Fruit fly (Drosophila melanogaster): Measurements from ENCODE around the gene Atg3.
A peak's percentile ranks its signal among the peaks of the same experiment; 100 is the strongest.

The Atg3 gene

DNA sequence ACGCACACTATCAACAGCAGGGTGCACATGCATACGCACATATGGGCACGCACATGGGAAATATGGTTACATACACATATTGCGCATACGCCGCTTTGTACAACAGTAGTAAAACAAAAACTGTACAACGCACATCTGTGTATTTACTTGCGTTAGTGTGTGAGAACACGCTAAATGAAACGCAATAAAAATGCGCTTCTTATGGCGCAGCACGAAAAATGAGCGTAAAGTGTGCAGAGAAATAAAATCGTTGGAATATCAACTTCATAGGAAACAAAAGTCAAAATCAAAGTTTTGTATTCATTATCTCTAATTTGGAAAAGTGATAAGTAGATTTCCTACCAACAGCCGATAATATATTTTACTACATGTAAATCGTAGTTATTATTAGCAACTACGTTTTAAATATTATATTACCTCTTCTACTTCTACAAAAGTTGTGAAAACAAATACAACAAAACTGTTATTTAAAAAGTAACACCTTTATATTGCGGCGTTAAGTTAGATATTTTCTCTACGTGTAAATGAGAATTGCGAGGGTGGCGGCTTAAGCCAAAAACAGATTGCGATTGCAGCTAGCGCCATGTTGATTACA is 7.9 kb downstream of the Atg3 start (continued):
- TF ChIP-seq tin (GFP tag; optimal IDR thresholded peaks at IDR 0.05) (peak; percentile 50), cg (GFP tag; optimal IDR thresholded peaks at IDR 0.05) (no peak), CG10654 (GFP tag; optimal IDR thresholded peaks at IDR 0.05) (peak; percentile 24), E2f2 (GFP tag; IDR thresholded peaks at IDR 0.05) (peak; percentile 25; the same call in 1 of the 2 replicates), Rx (GFP tag; IDR thresholded peaks at IDR 0.05) (no peak), esg (GFP tag; conservative IDR thresholded peaks at IDR 0.05) (peak; percentile 40; the same call in 1 of the 2 replicates), zf30C (GFP tag; optimal IDR thresholded peaks at IDR 0.05) (no peak), Eip74EF (GFP tag; optimal IDR thresholded peaks at IDR 0.05) (peak in 1 of 2 experiments; percentile 64), nau (GFP tag; optimal IDR thresholded peaks at IDR 0.05) (no peak), CG15601 (tag; optimal IDR thresholded peaks at IDR 0.05) (peak; percentile 1), CG10274 (GFP tag; optimal IDR thresholded peaks at IDR 0.05) (no peak), CG17568 (GFP tag; optimal IDR thresholded peaks at IDR 0.05) (no peak), HLH4C (GFP tag; IDR thresholded peaks at IDR 0.05; ENCODE audit: partially characterized antibody) (no peak), Gsc (GFP tag; IDR thresholded peaks at IDR 0.05) (no peak), Oli (tag; optimal IDR thresholded peaks at IDR 0.05) (peak; percentile 69), ssp (GFP tag; IDR thresholded peaks at IDR 0.05) (no peak), ewg (GFP tag; optimal IDR thresholded peaks at IDR 0.05) (peak; percentile 66), caup (GFP tag; optimal IDR thresholded peaks at IDR 0.05; ENCODE audit: severe bottlenecking) (peak; percentile 39), gt (GFP tag; IDR thresholded peaks at IDR 0.05) (no peak), C15 (GFP tag; IDR thresholded peaks at IDR 0.05) (no peak), ATbp (GFP tag; optimal IDR thresholded peaks at IDR 0.05) (peak; percentile 56), gro (GFP tag; optimal IDR thresholded peaks at IDR 0.05) (no peak)

DNA sequence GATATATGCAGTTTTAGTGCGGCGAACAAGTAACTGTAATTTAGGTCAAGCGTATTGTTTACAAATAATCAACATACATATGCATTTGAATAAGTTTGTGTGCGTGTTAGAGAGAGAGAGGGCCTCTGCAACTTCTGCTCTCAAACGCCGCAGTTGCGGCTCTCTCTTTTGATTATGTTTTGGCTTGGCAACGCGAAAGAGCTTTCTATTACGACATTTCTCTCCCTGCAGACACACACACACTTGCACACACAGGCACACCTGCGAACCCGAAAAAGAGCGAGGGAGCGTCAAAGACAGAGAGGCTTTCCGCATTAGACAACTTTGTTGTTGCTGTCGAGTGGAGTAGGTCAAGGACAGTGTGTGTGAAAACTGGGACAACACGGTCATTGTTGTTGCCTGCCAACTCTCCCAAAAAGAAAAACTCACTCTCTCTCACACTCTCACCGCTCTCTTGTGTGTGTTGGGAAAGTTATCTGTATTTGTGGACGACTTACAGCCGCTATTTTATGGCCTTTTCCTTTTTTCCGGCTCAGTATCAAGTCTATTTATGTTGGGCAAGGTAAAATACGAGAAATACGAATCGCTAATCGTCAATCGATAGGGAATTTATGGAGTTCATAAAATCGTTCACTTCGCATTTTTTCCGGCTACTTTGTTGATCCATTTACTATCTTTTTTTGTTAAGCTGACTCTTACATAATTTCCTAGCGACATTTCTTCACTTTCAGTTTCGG is 8.8 kb downstream of the Atg3 start:
- no peak for TF ChIP-seq CG8290 (GFP tag; optimal IDR thresholded peaks at IDR 0.05)
- TF ChIP-seq CG8290 (tag; optimal IDR thresholded peaks at IDR 0.05): peak in 1 of 2 experiments; percentile 10
- no peak for TF ChIP-seq CG17186 (GFP tag; optimal IDR thresholded peaks at IDR 0.05)
- peak; percentile 7 for TF ChIP-seq CG34376 (GFP tag; optimal IDR thresholded peaks at IDR 0.05)
- no peak for TF ChIP-seq CG13287 (GFP tag; IDR thresholded peaks at IDR 0.05; ENCODE audit: partially characterized antibody)
- peak; percentile 15 for TF ChIP-seq mirr (GFP tag; optimal IDR thresholded peaks at IDR 0.05)
- TF ChIP-seq pros (GFP tag; optimal IDR thresholded peaks at IDR 0.05): peak; percentile 48
- TF ChIP-seq MTF-1 (GFP tag; optimal IDR thresholded peaks at IDR 0.05; ENCODE audit: borderline replicate concordance): no peak
- no peak for TF ChIP-seq jumu (GFP tag; optimal IDR thresholded peaks at IDR 0.05)
- TF ChIP-seq scrt (GFP tag; optimal IDR thresholded peaks at IDR 0.05): peak; percentile 38
- TF ChIP-seq Antp (GFP tag; optimal IDR thresholded peaks at IDR 0.05): no peak
- TF ChIP-seq eve (GFP tag; optimal IDR thresholded peaks at IDR 0.05): peak in 1 of 2 experiments; percentile 79
- TF ChIP-seq CG14860 (GFP tag; IDR thresholded peaks at IDR 0.05; ENCODE audit: partially characterized antibody): no peak
- peak; percentile 77 for TF ChIP-seq CG4360 (GFP tag; IDR thresholded peaks at IDR 0.05)
- TF ChIP-seq trh (GFP tag; optimal IDR thresholded peaks at IDR 0.05): no peak
- TF ChIP-seq CG10543 (GFP tag; optimal IDR thresholded peaks at IDR 0.05): peak; percentile 7
- TF ChIP-seq E2f1 (GFP tag; IDR thresholded peaks at IDR 0.05): 0 out of 2 replicates have a peak, but pooled peaks have one; percentile 16
- TF ChIP-seq CG11695 (GFP tag; IDR thresholded peaks at IDR 0.05): 0 out of 3 replicates have a peak, but pooled peaks have one; percentile 15
- TF ChIP-seq CG4424 (GFP tag; optimal IDR thresholded peaks at IDR 0.05): no peak
- peak; percentile 27; the same call in 1 of the 3 replicates for TF ChIP-seq sr (GFP tag; IDR thresholded peaks at IDR 0.05)
- peak; percentile 75 for TF ChIP-seq Hr3 (GFP tag; optimal IDR thresholded peaks at IDR 0.05)
- TF ChIP-seq Hr78 (GFP tag; optimal IDR thresholded peaks at IDR 0.05): peak in 1 of 2 experiments; percentile 33
- no peak for TF ChIP-seq exex (tag; optimal IDR thresholded peaks at IDR 0.05)
- peak; percentile 27; the same call in 1 of the 2 replicates for TF ChIP-seq slbo (GFP tag; IDR thresholded peaks at IDR 0.05)
- no peak for TF ChIP-seq wor (GFP tag; IDR thresholded peaks at IDR 0.05)
- TF ChIP-seq CG2199 (GFP tag; IDR thresholded peaks at IDR 0.05): 0 out of 3 replicates have a peak, but pooled peaks have one; percentile 10

All from whole organism, embryonic.